Worm (Caenorhabditis elegans): Measurements from ENCODE around the gene slc-17.2.

ce11 chrIII:9366376-9366775, 23.5 kb downstream of the slc-17.2 start:
- TF ChIP-seq tbx-2 (tag; optimal IDR thresholded peaks at IDR 0.05) (no peak), ama-1 (optimal IDR thresholded peaks at IDR 0.05) (no peak), mep-1 (tag; optimal IDR thresholded peaks at IDR 0.05) (no peak), nhr-47 (tag; optimal IDR thresholded peaks at IDR 0.05) (no peak), nhr-19 (GFP tag; conservative IDR thresholded peaks at IDR 0.05) (no peak), blmp-1 (tag; optimal IDR thresholded peaks at IDR 0.05) (no peak), fos-1 (tag; optimal IDR thresholded peaks at IDR 0.05) (no peak), ceh-82 (tag; optimal IDR thresholded peaks at IDR 0.05) (no peak), lin-39 (tag; optimal IDR thresholded peaks at IDR 0.05) (no peak)
